Worm (Caenorhabditis elegans) whole organism, late embryonic: Measurements from ENCODE around the gene par-5.

Source experiments
- F13H6.1 ChIP-seq: sonication (generic microtip); optimal IDR thresholded peaks from 2 replicates; lab custom pipeline; 2016; ENCODE audit warnings: missing genetic modification characterization, missing compliant biosample characterization
- ahr-1 ChIP-seq: sonication (generic microtip); optimal IDR thresholded peaks from 2 replicates; lab custom pipeline; 2016; ENCODE audit warnings: missing genetic modification characterization, missing compliant biosample characterization
- ceh-9 ChIP-seq: sonication (generic microtip); optimal IDR thresholded peaks from 2 replicates; lab custom pipeline; 2016; ENCODE audit warnings: mild to moderate bottlenecking, missing genetic modification characterization, inconsistent platforms, missing compliant biosample characterization
- che-1 ChIP-seq: sonication (generic microtip); optimal IDR thresholded peaks from 2 replicates; lab custom pipeline; 2016; ENCODE audit warnings: mild to moderate bottlenecking, missing genetic modification characterization, missing compliant biosample characterization
- eyg-1 ChIP-seq: sonication (generic microtip); optimal IDR thresholded peaks from 2 replicates; lab custom pipeline; 2016; ENCODE audit warnings: missing genotype, missing genetic modification characterization, missing compliant biosample characterization
- fkh-10 ChIP-seq: fragments of 150-350 bp; optimal IDR thresholded peaks from 2 replicates; lab custom pipeline; 2014; ENCODE audit warnings: missing biosample characterization, missing genetic modification reagents, missing genetic modification characterization
- pax-1 ChIP-seq: fragments of 150-350 bp; optimal IDR thresholded peaks from 2 replicates; lab custom pipeline; 2014; ENCODE audit warnings: missing biosample characterization, missing genetic modification characterization

ce11 chrIV:11795964-11796363 is 25.8 kb downstream of the par-5 start:
- TF ChIP-seq ahr-1 (no peak), ceh-9 (tag; lab: Kevin White, UChicago) (no peak), eyg-1 (tag; lab: Kevin White, UChicago) (no peak), fkh-10 (GFP tag; lab: Kevin White, UChicago) (no peak), che-1 (no peak), F13H6.1 (tag; lab: Kevin White, UChicago) (no peak), pax-1 (tag; lab: Kevin White, UChicago) (no peak)
